Worm (Caenorhabditis elegans): ENCODE measurements around the gene hsp-43.
A peak's percentile ranks its signal among the peaks of the same experiment; 100 is the strongest.

The hsp-43 gene

DNA sequence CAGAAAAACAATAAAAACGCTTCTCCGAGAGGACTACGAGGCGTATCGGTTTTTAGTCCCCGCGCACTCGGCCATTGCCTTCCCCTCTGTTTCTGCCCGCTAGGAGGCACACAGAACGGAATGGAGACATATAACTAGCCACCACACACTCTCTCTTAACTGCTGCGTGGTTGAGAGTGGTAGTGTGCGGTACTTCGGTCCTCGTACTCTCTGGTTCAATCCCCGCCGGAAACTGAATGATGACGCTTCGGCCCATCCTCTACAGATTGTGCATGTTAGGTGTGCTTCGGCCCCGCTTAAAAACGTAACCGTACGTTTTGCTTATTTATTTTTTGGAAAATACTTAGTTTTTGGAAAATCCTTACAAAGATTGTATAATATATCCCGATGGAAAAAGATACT, 27.7 kb downstream of the hsp-43 start, which contains the start of gene T13C5.6 (continued):
- peak in 3 of 6 experiments; percentile 10 to 61 (median 60) for TF ChIP-seq elt-3 (tag; optimal IDR thresholded peaks at IDR 0.05)

DNA sequence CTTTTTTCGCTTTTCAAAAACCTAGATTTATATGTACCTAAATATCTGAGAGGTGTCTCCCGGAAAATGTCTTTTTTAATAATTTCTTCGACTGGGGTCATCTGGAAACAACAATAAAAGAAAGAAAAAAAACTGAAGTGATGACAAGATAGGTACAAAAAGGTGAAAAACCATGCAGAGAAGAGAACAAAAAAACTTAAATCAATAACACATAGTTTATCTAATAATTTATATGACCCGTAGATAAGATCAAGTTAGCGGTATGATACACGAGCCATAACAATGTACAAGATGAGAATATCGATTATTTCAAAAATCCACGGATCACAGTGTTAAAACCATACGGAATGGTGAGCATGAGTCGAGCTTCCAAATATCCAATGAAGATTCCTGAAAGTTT, 29.0 kb downstream of the hsp-43 start, which contains the start of gene mtp-18:
TSS of gene mtp-18 (minus strand) at position 101 of the 400 bp plus-strand sequence.
- TF ChIP-seq nhr-11 (tag; optimal IDR thresholded peaks at IDR 0.05) (no peak), lin-14 (GFP tag; optimal IDR thresholded peaks at IDR 0.05) (no peak), pqm-1 (tag; optimal IDR thresholded peaks at IDR 0.05) (no peak), nhr-28 (tag; optimal IDR thresholded peaks at IDR 0.05) (no peak), unc-130 (tag; optimal IDR thresholded peaks at IDR 0.05) (no peak), mep-1 (tag; optimal IDR thresholded peaks at IDR 0.05) (no peak), lin-39 (tag; optimal IDR thresholded peaks at IDR 0.05) (no peak), grh-1 (GFP tag; IDR thresholded peaks at IDR 0.05) (no peak), nhr-237 (tag; optimal IDR thresholded peaks at IDR 0.05) (no peak), C34B4.2 (tag; optimal IDR thresholded peaks at IDR 0.05) (no peak)

DNA sequence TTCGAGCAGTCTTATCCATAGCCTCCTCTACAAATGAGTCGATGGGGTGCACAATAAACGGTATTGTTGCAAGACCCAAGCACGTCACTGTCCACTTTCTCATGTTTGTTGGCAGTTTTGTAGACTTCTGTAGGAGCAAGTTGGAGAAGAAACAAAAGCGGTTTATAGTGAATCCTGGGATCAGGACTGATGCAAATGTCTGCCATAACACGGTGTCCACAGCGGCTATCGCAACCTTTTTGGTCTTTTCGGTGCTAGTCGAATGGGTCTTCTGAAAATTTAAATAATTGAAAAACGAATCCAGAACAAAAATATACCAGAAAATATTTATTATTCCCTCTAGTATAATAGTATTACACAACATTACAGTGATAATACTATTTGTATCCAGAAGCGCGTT, 30.0 kb downstream of the hsp-43 start:
- no peak for TF ChIP-seq egl-13 (tag; optimal IDR thresholded peaks at IDR 0.05)
- no peak for TF ChIP-seq ets-5 (GFP tag; IDR thresholded peaks at IDR 0.05)
- TF ChIP-seq pag-3 (tag; optimal IDR thresholded peaks at IDR 0.05; ENCODE audit: borderline replicate concordance, insufficient read depth): no peak
- no peak for TF ChIP-seq jun-1 (tag; optimal IDR thresholded peaks at IDR 0.05)
- no peak for TF ChIP-seq nhr-237 (tag; optimal IDR thresholded peaks at IDR 0.05)
- no peak for TF ChIP-seq aha-1 (tag; optimal IDR thresholded peaks at IDR 0.05)
- no peak for TF ChIP-seq mef-2 (tag; optimal IDR thresholded peaks at IDR 0.05)
- no peak for TF ChIP-seq nhr-47 (tag; optimal IDR thresholded peaks at IDR 0.05)
- no peak for TF ChIP-seq hpl-2 (GFP tag; optimal IDR thresholded peaks at IDR 0.05)
- no peak for TF ChIP-seq efl-3 (GFP tag; optimal IDR thresholded peaks at IDR 0.05)
- no peak for TF ChIP-seq tbx-2 (tag; optimal IDR thresholded peaks at IDR 0.05)
- no peak for TF ChIP-seq lir-3 (tag; optimal IDR thresholded peaks at IDR 0.05; ENCODE audit: poor library complexity)
- no peak for TF ChIP-seq fkh-8 (tag; optimal IDR thresholded peaks at IDR 0.05)
- TF ChIP-seq C34B4.2 (tag; optimal IDR thresholded peaks at IDR 0.05): no peak
- no peak for TF ChIP-seq hlh-17 (GFP tag; optimal IDR thresholded peaks at IDR 0.05; ENCODE audit: borderline replicate concordance)
- TF ChIP-seq lin-13 (GFP tag; optimal IDR thresholded peaks at IDR 0.05): no peak

DNA sequence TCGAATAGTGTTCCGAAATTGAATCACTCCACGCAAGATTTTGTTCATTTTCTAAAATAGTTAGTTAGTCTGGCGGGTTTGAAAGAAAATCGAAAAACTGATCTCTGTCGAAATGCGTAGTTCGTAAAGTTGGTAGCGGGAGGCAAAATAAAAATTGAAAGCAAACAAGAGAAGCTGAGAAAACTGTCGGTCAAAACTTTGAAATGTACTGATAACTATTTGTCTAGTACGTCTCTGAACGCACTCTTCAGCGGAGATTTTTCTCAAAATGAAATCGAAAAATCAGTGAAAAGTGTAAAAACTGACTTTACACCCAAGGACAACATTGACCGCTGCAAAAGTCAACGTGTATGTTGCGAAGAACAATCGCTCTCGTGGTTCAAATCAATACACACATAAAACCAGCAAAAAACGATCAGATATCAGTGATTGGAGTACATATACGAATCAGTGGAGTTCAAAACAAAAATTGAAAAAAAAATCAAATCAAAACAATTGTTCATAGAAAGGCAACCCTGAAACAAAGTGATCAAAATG, 30.6 kb downstream of the hsp-43 start, which contains the start of gene bca-1:
TSS of gene bca-1 (minus strand) at position 51 of the 537 bp plus-strand sequence.
- TF ChIP-seq snu-23 (GFP tag; optimal IDR thresholded peaks at IDR 0.05) (peak; percentile 91), unc-98 (GFP tag; IDR thresholded peaks at IDR 0.05) (no peak), mef-2 (tag; optimal IDR thresholded peaks at IDR 0.05) (no peak), dpl-1 (GFP tag; optimal IDR thresholded peaks at IDR 0.05) (peak in 1 of 3 experiments; percentile 21), fos-1 (tag; optimal IDR thresholded peaks at IDR 0.05) (no peak), nhr-19 (GFP tag; conservative IDR thresholded peaks at IDR 0.05) (peak; percentile 97), lin-35 (GFP tag; optimal IDR thresholded peaks at IDR 0.05) (peak in 1 of 2 experiments; percentile 68), rnt-1 (tag; optimal IDR thresholded peaks at IDR 0.05) (peak; percentile 49), ztf-4 (tag; optimal IDR thresholded peaks at IDR 0.05) (peak; percentile 29), unc-130 (tag; optimal IDR thresholded peaks at IDR 0.05) (peak; percentile 50), xbp-1 (tag; optimal IDR thresholded peaks at IDR 0.05) (peak; percentile 72), ceh-63 (GFP tag; optimal IDR thresholded peaks at IDR 0.05) (no peak), C16A3.4 (tag; optimal IDR thresholded peaks at IDR 0.05) (peak; percentile 44), pqm-1 (tag; optimal IDR thresholded peaks at IDR 0.05) (no peak), egl-13 (tag; optimal IDR thresholded peaks at IDR 0.05) (no peak), efl-1 (optimal IDR thresholded peaks at IDR 0.05) (no peak), efl-1 (GFP tag; optimal IDR thresholded peaks at IDR 0.05 in 1 of 2) (peak in 1 of 2 experiments; percentile 84), mdl-1 (tag; optimal IDR thresholded peaks at IDR 0.05) (peak in 1 of 2 experiments; percentile 69), nhr-76 (tag; optimal IDR thresholded peaks at IDR 0.05) (no peak), lin-14 (GFP tag; optimal IDR thresholded peaks at IDR 0.05) (peak; percentile 72), nhr-77 (tag; optimal IDR thresholded peaks at IDR 0.05) (peak; percentile 15), blmp-1 (tag; optimal IDR thresholded peaks at IDR 0.05) (peak; percentile 83), tbx-2 (tag; optimal IDR thresholded peaks at IDR 0.05) (peak; percentile 69), nhr-85 (tag) (peak; percentile 82), ces-1 (GFP tag; optimal IDR thresholded peaks at IDR 0.05) (no peak), nhr-90 (tag; optimal IDR thresholded peaks at IDR 0.05; ENCODE audit: poor library complexity) (peak; percentile 69), unc-62 (GFP tag; optimal IDR thresholded peaks at IDR 0.05) (no peak), nhr-20 (tag; optimal IDR thresholded peaks at IDR 0.05) (peak; percentile 88), elt-3 (tag; optimal IDR thresholded peaks at IDR 0.05) (peak in 2 of 6 experiments; percentile 59 to 68)

Measured in whole organism, L1 larva.